Fruit fly (Drosophila melanogaster) whole organism, embryonic: ENCODE data around the gene ninaG.
A peak's percentile ranks its signal among the peaks of the same experiment; 100 is the strongest.

Source experiments
- Atf6 ChIP-seq: fragments of 200-800 bp; sonication (Bioruptor generic); IDR thresholded peaks from 2 replicates; pipeline ENCODE4 v1.3.6; 2022; ENCODE audit warnings: missing biosample characterization, missing genetic modification characterization
- BEAF-32 ChIP-seq: fragments of 200-800 bp; sonication (Bioruptor generic); optimal IDR thresholded peaks from 3 replicates; lab custom pipeline; 2017; ENCODE audit warnings: missing biosample characterization, missing genetic modification characterization, mild to moderate bottlenecking, moderate library complexity, missing genetic modification reagents
- C15 ChIP-seq: fragments of 200-800 bp; sonication (Bioruptor generic); IDR thresholded peaks from 3 replicates; pipeline ENCODE4 v1.3.6; 2022; ENCODE audit warnings: missing biosample characterization, missing genetic modification characterization
- CG10267 ChIP-seq: fragments of 200-800 bp; sonication (Bioruptor generic); optimal IDR thresholded peaks from 2 replicates; lab custom pipeline; 2018; ENCODE audit warnings: missing biosample characterization, mild to moderate bottlenecking, missing genetic modification characterization, moderate library complexity
- CG10321 ChIP-seq: fragments of 200-800 bp; sonication (Bioruptor generic); IDR thresholded peaks from 2 replicates; pipeline ENCODE4 v1.3.6; 2022; ENCODE audit warnings: missing biosample characterization, missing genetic modification characterization
- CG10462 ChIP-seq: fragments of 200-800 bp; sonication (Bioruptor generic); optimal IDR thresholded peaks from 2 replicates; lab custom pipeline; 2016; ENCODE audit warnings: missing biosample characterization, missing genetic modification characterization
- CG12236 ChIP-seq: fragments of 200-800 bp; sonication (Bioruptor generic); optimal IDR thresholded peaks from 2 replicates; lab custom pipeline; 2016; ENCODE audit warnings: missing biosample characterization, missing genetic modification characterization
- CG13123 ChIP-seq: fragments of 200-800 bp; sonication (Bioruptor generic); optimal IDR thresholded peaks from 2 replicates; lab custom pipeline; 2016; ENCODE audit warnings: missing biosample characterization, missing genetic modification characterization
- CG14441 ChIP-seq: fragments of 200-800 bp; sonication (Bioruptor generic); IDR thresholded peaks from 2 replicates; pipeline ENCODE4 v1.3.6; 2022; ENCODE audit warnings: missing biosample characterization, missing genetic modification characterization
- CG15011 ChIP-seq: fragments of 200-800 bp; sonication (Bioruptor generic); optimal IDR thresholded peaks from 3 replicates; lab custom pipeline; 2018; ENCODE audit warnings: missing biosample characterization, mild to moderate bottlenecking, missing genetic modification characterization
- CG15269 ChIP-seq: fragments of 200-800 bp; sonication (Bioruptor generic); optimal IDR thresholded peaks from 2 replicates; lab custom pipeline; 2018; ENCODE audit warnings: missing biosample characterization, mild to moderate bottlenecking, missing genetic modification characterization, moderate library complexity
- CG1602 ChIP-seq: fragments of 200-800 bp; sonication (Bioruptor generic); optimal IDR thresholded peaks from 3 replicates; lab custom pipeline; 2016; ENCODE audit warnings: missing biosample characterization, missing genetic modification characterization
- CG31365 ChIP-seq: fragments of 200-800 bp; sonication (Bioruptor generic); optimal IDR thresholded peaks from 2 replicates; lab custom pipeline; 2018; ENCODE audit warnings: missing biosample characterization, mild to moderate bottlenecking, missing genetic modification characterization
- CG33557 ChIP-seq: fragments of 200-800 bp; sonication (Bioruptor generic); optimal IDR thresholded peaks from 2 replicates; lab custom pipeline; 2019; ENCODE audit warnings: missing biosample characterization, mild to moderate bottlenecking, missing genetic modification characterization, moderate library complexity
- CG3838 ChIP-seq: fragments of 200-800 bp; sonication (Bioruptor generic); optimal IDR thresholded peaks from 3 replicates; lab custom pipeline; 2016; ENCODE audit warnings: missing biosample characterization, missing genetic modification characterization
- CG4328 ChIP-seq: fragments of 200-800 bp; sonication (Bioruptor generic); optimal IDR thresholded peaks from 3 replicates; lab custom pipeline; 2017; ENCODE audit warnings: missing biosample characterization, missing genetic modification reagents, missing genetic modification characterization
- CG4404 ChIP-seq: fragments of 200-800 bp; sonication (Bioruptor generic); IDR thresholded peaks from 2 replicates; pipeline ENCODE4 v1.3.6; 2022; ENCODE audit warnings: missing biosample characterization, missing genetic modification characterization
- CG7556 ChIP-seq: fragments of 200-800 bp; sonication (Bioruptor generic); optimal IDR thresholded peaks from 2 replicates; lab custom pipeline; 2017; ENCODE audit warnings: missing biosample characterization, mild to moderate bottlenecking, missing genetic modification characterization
- CG8944 ChIP-seq: fragments of 200-800 bp; sonication (Bioruptor generic); optimal IDR thresholded peaks from 3 replicates; lab custom pipeline; 2016; ENCODE audit warnings: missing biosample characterization, missing genetic modification characterization
- CG9609 ChIP-seq: fragments of 200-800 bp; sonication (Bioruptor generic); optimal IDR thresholded peaks from 3 replicates; lab custom pipeline; 2016; ENCODE audit warnings: missing biosample characterization, missing genetic modification characterization
- CG9817 ChIP-seq: fragments of 200-800 bp; sonication (Bioruptor generic); optimal IDR thresholded peaks from 2 replicates; lab custom pipeline; 2018; ENCODE audit warnings: missing biosample characterization, mild to moderate bottlenecking, missing genetic modification characterization, moderate library complexity
- CoRest ChIP-seq: fragments of 200-800 bp; sonication (Bioruptor generic); optimal IDR thresholded peaks from 3 replicates; lab custom pipeline; 2018; ENCODE audit warnings: missing biosample characterization, mild to moderate bottlenecking, missing genetic modification characterization, moderate library complexity
- Deaf1 ChIP-seq: fragments of 200-800 bp; optimal IDR thresholded peaks from 3 replicates; lab custom pipeline; 2019; ENCODE audit warnings: missing biosample characterization, mild to moderate bottlenecking, missing genetic modification characterization, moderate library complexity
- H15 ChIP-seq: fragments of 200-800 bp; sonication (Bioruptor generic); IDR thresholded peaks from 3 replicates; pipeline ENCODE4 v1.3.6; 2022; ENCODE audit warnings: missing biosample characterization, missing genetic modification characterization
- Hey ChIP-seq: fragments of 200-800 bp; sonication (Bioruptor generic); optimal IDR thresholded peaks from 3 replicates; lab custom pipeline; 2018; ENCODE audit warnings: missing biosample characterization, mild to moderate bottlenecking, missing genetic modification characterization
- Hr78 ChIP-seq, 2 experiments: fragments of 200-800 bp in 1 of 2; fragments of >200 bp in 1 of 2; sonication (Bioruptor generic) in 1 of 2; optimal IDR thresholded peaks; 2 replicates each; lab custom pipeline; 2017 to 2019; ENCODE audit warnings: missing biosample characterization in 2 of 2, missing genetic modification characterization in 2 of 2, mild to moderate bottlenecking in 1 of 2, moderate library complexity in 1 of 2
- Lpt ChIP-seq: fragments of >200 bp; optimal IDR thresholded peaks from 2 replicates; lab custom pipeline; 2018; ENCODE audit warnings: missing biosample characterization, missing genetic modification characterization
- Meics ChIP-seq: fragments of 200-800 bp; sonication (Bioruptor generic); optimal IDR thresholded peaks from 2 replicates; lab custom pipeline; 2017; ENCODE audit warnings: missing biosample characterization, mild to moderate bottlenecking, missing genetic modification characterization
- NC2β ChIP-seq: fragments of 200-800 bp; sonication (Bioruptor generic); optimal IDR thresholded peaks from 2 replicates; lab custom pipeline; 2016; ENCODE audit warnings: missing biosample characterization, missing genetic modification characterization
- Sox102F ChIP-seq: fragments of 200-800 bp; sonication (Bioruptor generic); optimal IDR thresholded peaks from 2 replicates; lab custom pipeline; 2018; ENCODE audit warnings: missing biosample characterization, mild to moderate bottlenecking, missing genetic modification characterization, moderate library complexity
- Spps ChIP-seq: fragments of 200-800 bp; sonication (Bioruptor generic); optimal IDR thresholded peaks from 2 replicates; lab custom pipeline; 2018; ENCODE audit warnings: missing biosample characterization, mild to moderate bottlenecking, missing genetic modification characterization
- Sry-δ ChIP-seq: fragments of 200-800 bp; sonication (Bioruptor generic); optimal IDR thresholded peaks from 2 replicates; lab custom pipeline; 2016; ENCODE audit warnings: missing biosample characterization, missing genetic modification characterization
- Tbp ChIP-seq: fragments of >200 bp; optimal IDR thresholded peaks from 2 replicates; lab custom pipeline; 2018; ENCODE audit warnings: missing biosample characterization, missing genetic modification characterization
- bbx ChIP-seq: fragments of 200-800 bp; sonication (Bioruptor generic); IDR thresholded peaks from 2 replicates; pipeline ENCODE4 v1.3.6; 2022; ENCODE audit warnings: missing biosample characterization, missing genetic modification characterization; ENCODE audit not compliant: partially characterized antibody
- cwo ChIP-seq: fragments of 200-800 bp; sonication (Bioruptor generic); optimal IDR thresholded peaks from 3 replicates; lab custom pipeline; 2017; ENCODE audit warnings: missing biosample characterization, missing genetic modification characterization, mild to moderate bottlenecking, moderate library complexity, missing genetic modification reagents
- dpn ChIP-seq, 2 experiments: fragments of 200-800 bp; sonication (Bioruptor generic); optimal IDR thresholded peaks; 3 replicates each; lab custom pipeline; 2016; ENCODE audit warnings: missing biosample characterization in 2 of 2, missing genetic modification characterization in 2 of 2
- fu2 ChIP-seq: fragments of 200-800 bp; sonication (Bioruptor generic); optimal IDR thresholded peaks from 2 replicates; lab custom pipeline; 2016; ENCODE audit warnings: missing biosample characterization, missing genetic modification characterization
- gfzf ChIP-seq: fragments of 200-800 bp; sonication (Bioruptor generic); optimal IDR thresholded peaks from 2 replicates; lab custom pipeline; 2016; ENCODE audit warnings: missing biosample characterization, mild to moderate bottlenecking, missing genetic modification characterization, moderate library complexity
- insv ChIP-seq, 2 experiments: fragments of 200-800 bp; sonication (Bioruptor generic); optimal IDR thresholded peaks; 3 replicates each; lab custom pipeline; 2016 to 2018; ENCODE audit warnings: missing biosample characterization in 2 of 2, missing genetic modification characterization in 2 of 2
- mld ChIP-seq: fragments of 200-800 bp; sonication (Bioruptor generic); IDR thresholded peaks from 3 replicates; pipeline ENCODE4 v1.3.6; 2022; ENCODE audit warnings: missing biosample characterization, missing genetic modification characterization; ENCODE audit not compliant: partially characterized antibody
- nerfin-1 ChIP-seq: fragments of 200-800 bp; sonication (Bioruptor generic); optimal IDR thresholded peaks from 3 replicates; lab custom pipeline; 2019; ENCODE audit warnings: missing biosample characterization, mild to moderate bottlenecking, missing genetic modification characterization, moderate library complexity
- nmo ChIP-seq: fragments of 200-800 bp; sonication (Bioruptor generic); optimal IDR thresholded peaks from 2 replicates; lab custom pipeline; 2018; ENCODE audit warnings: missing biosample characterization, mild to moderate bottlenecking, missing genetic modification characterization, moderate library complexity
- nom ChIP-seq: fragments of 200-800 bp; sonication (Bioruptor generic); optimal IDR thresholded peaks from 2 replicates; lab custom pipeline; 2017; ENCODE audit warnings: missing biosample characterization, missing genetic modification characterization, mild to moderate bottlenecking, moderate library complexity, missing genetic modification reagents
- pfk ChIP-seq: fragments of 200-800 bp; sonication (Bioruptor generic); optimal IDR thresholded peaks from 2 replicates; lab custom pipeline; 2018; ENCODE audit warnings: missing biosample characterization, mild to moderate bottlenecking, missing genetic modification characterization, moderate library complexity
- so ChIP-seq: fragments of 200-800 bp; sonication (Bioruptor generic); IDR thresholded peaks from 3 replicates; pipeline ENCODE4 v1.3.6; 2022; ENCODE audit warnings: missing biosample characterization, missing genetic modification characterization
- stc ChIP-seq: fragments of 200-800 bp; sonication (Bioruptor generic); IDR thresholded peaks from 2 replicates; pipeline ENCODE4 v1.3.6; 2022; ENCODE audit warnings: missing biosample characterization, missing genetic modification characterization
- usp ChIP-seq: fragments of >200 bp; optimal IDR thresholded peaks from 2 replicates; lab custom pipeline; 2017; ENCODE audit warnings: missing biosample characterization, missing genetic modification characterization
- wek ChIP-seq: fragments of 200-800 bp; sonication (Bioruptor generic); optimal IDR thresholded peaks from 3 replicates; lab custom pipeline; 2018; ENCODE audit warnings: missing biosample characterization, mild to moderate bottlenecking, missing genetic modification characterization, moderate library complexity

ninaG gene

DNA sequence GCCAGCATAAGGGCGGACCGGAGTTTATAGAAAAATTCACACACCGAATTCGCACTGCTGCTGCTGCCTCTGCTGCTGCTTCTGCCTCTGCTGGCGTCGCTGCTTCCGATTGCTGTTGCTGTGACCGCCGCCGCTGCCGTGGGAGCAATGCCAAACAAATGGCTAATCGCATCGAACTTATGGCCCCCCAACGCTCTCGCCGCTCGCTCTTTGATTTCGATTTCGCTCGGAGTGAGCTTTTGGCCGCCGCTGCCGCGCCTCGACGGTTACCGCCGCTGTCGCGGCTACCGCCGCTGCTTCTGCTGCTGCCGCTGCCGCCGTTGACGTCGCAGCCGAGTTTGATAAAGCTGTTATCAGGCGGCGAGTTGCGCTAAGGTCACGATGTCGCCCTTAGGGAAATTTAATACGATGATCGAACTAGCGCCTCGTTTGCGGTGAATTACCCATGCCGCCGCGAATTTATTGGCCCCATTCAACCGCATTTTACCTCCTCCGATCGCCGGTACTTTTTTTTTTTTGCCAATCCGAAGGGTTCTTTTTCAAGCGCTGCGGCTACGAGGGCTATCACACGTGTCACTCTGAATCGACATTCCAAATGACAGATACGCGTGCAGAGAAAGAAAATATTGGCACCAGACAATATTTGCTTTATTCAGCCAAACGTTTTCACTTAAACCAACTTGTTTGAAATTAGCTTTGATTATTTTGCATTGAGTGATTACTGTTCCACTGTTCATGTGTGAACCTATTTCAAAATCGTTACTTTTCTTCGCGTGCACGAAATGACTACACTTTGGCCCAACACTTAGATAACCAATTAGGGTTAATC, 36.7 kb upstream of the ninaG start (continued):
- TF ChIP-seq H15 (GFP tag; lab: Robert Waterston, UW) (peak; percentile 80), Sox102F (peak; percentile 65), fu2 (GFP tag; lab: Kevin White, UChicago) (peak; percentile 46), CG12236 (peak; percentile 17), CG15269 (tag; lab: Kevin White, UChicago) (peak; percentile 72), nom (GFP tag; lab: Kevin White, UChicago) (no peak), cwo (GFP tag; lab: Kevin White, UChicago) (peak; percentile 85), CG9609 (GFP tag; lab: Kevin White, UChicago) (peak; percentile 64), Lpt (no peak), Sry-δ (GFP tag; lab: Kevin White, UChicago) (peak; percentile 25), CG7556 (GFP tag; lab: Kevin White, UChicago) (peak; percentile 20), nerfin-1 (no peak), CG31365 (tag; lab: Kevin White, UChicago) (peak; percentile 5), Hr78 (GFP tag; optimal IDR thresholded peaks at IDR 0.05; lab: Kevin White, UChicago) (peak in 1 of 2 experiments; percentile 60), CG33557 (no peak), Hey (no peak), mld (GFP tag; lab: Robert Waterston, UW) (no peak), bbx (no peak), wek (no peak), CG4404 (GFP tag; lab: Robert Waterston, UW) (peak; percentile 46; the same call in 1 of the 2 replicates), CG1602 (GFP tag; lab: Kevin White, UChicago) (peak; percentile 33), CG9817 (tag; lab: Kevin White, UChicago) (peak; percentile 59), gfzf (GFP tag; lab: Kevin White, UChicago) (no peak), CG8944 (peak; percentile 45), dpn (GFP tag; optimal IDR thresholded peaks at IDR 0.05; lab: Kevin White, UChicago) (peak; percentile 55 to 63), Tbp (GFP tag; lab: Kevin White, UChicago) (no peak), Atf6 (GFP tag; lab: Robert Waterston, UW) (peak; percentile 87), usp (no peak), CG14441 (GFP tag; lab: Robert Waterston, UW) (peak; percentile 90), Meics (GFP tag; lab: Kevin White, UChicago) (peak; percentile 77), insv (GFP tag; optimal IDR thresholded peaks at IDR 0.05; lab: Kevin White, UChicago) (no peak), CG13123 (no peak), CoRest (tag; lab: Kevin White, UChicago) (peak; percentile 73), CG3838 (GFP tag; lab: Kevin White, UChicago) (no peak), CG10321 (GFP tag; lab: Robert Waterston, UW) (no peak), NC2β (GFP tag; lab: Kevin White, UChicago) (peak; percentile 34), so (GFP tag; lab: Robert Waterston, UW) (peak; percentile 77; the same call in 2 of the 3 replicates), CG4328 (GFP tag; lab: Kevin White, UChicago) (no peak), stc (GFP tag; lab: Robert Waterston, UW) (peak; percentile 54; the same call in 1 of the 2 replicates), CG10462 (GFP tag; lab: Kevin White, UChicago) (no peak), BEAF-32 (no peak), Spps (tag; lab: Kevin White, UChicago) (no peak), Deaf1 (tag; lab: Kevin White, UChicago) (peak; percentile 25), CG15011 (GFP tag; lab: Kevin White, UChicago) (peak; percentile 40), pfk (GFP tag; lab: Kevin White, UChicago) (no peak), CG10267 (tag; lab: Kevin White, UChicago) (peak; percentile 3), C15 (GFP tag; lab: Robert Waterston, UW) (peak; percentile 77; the same call in 2 of the 3 replicates), nmo (GFP tag; lab: Kevin White, UChicago) (peak; percentile 53)
